Fruit fly (Drosophila melanogaster) whole organism, wandering third instar larva: Measurements from ENCODE around the gene I-t.

Source experiments
- Abd-B ChIP-seq: fragments of >200 bp; optimal IDR thresholded peaks from 2 replicates; lab custom pipeline; 2017; ENCODE audit warnings: missing biosample characterization, missing genetic modification characterization
- CG32264 ChIP-seq: fragments of 200-800 bp; sonication (Bioruptor generic); optimal IDR thresholded peaks from 2 replicates; lab custom pipeline; 2016; ENCODE audit warnings: missing biosample characterization, missing genetic modification characterization
- CG9705 ChIP-seq: fragments of 200-800 bp; sonication (Bioruptor generic); optimal IDR thresholded peaks from 2 replicates; lab custom pipeline; 2018; ENCODE audit warnings: missing biosample characterization, mild to moderate bottlenecking, missing genetic modification characterization
- Dif ChIP-seq: fragments of 200-275, 200-300 bp; sonication (Bioruptor generic); optimal IDR thresholded peaks from 2 replicates; lab custom pipeline; 2018; ENCODE audit warnings: missing biosample characterization, missing genetic modification characterization; ENCODE audit not compliant: partially characterized antibody
- HLH106 ChIP-seq: fragments of 200-800 bp; optimal IDR thresholded peaks from 3 replicates; lab custom pipeline; 2019; ENCODE audit warnings: missing biosample characterization, mild to moderate bottlenecking, missing genetic modification characterization, moderate library complexity
- Hnf4 ChIP-seq: fragments of 200-800 bp; sonication (Bioruptor generic); optimal IDR thresholded peaks from 2 replicates; lab custom pipeline; 2016; ENCODE audit warnings: missing biosample characterization, mild to moderate bottlenecking, missing genetic modification characterization
- Hr78 ChIP-seq: fragments of >200 bp; optimal IDR thresholded peaks from 2 replicates; lab custom pipeline; 2017; ENCODE audit warnings: missing biosample characterization, missing genetic modification characterization
- Hr83 ChIP-seq: fragments of 200-300 bp; sonication (Bioruptor generic); optimal IDR thresholded peaks from 2 replicates; lab custom pipeline; 2016; ENCODE audit warnings: missing biosample characterization, mild to moderate bottlenecking, missing genetic modification characterization, moderate library complexity; ENCODE audit not compliant: poor library complexity, severe bottlenecking
- Mio ChIP-seq: sonication (Bioruptor generic); optimal IDR thresholded peaks from 2 replicates; lab custom pipeline; 2016; ENCODE audit warnings: missing biosample characterization, missing genetic modification characterization
- Myc ChIP-seq: fragments of >200 bp; optimal IDR thresholded peaks from 2 replicates; lab custom pipeline; 2017
- N ChIP-seq: fragments of >200 bp; optimal IDR thresholded peaks from 2 replicates; lab custom pipeline; 2018; ENCODE audit warnings: missing biosample characterization, missing external identifiers, missing genetic modification characterization
- OdsH ChIP-seq: fragments of 200-800 bp; sonication (Bioruptor generic); optimal IDR thresholded peaks from 2 replicates; lab custom pipeline; 2016; ENCODE audit warnings: missing biosample characterization, mild to moderate bottlenecking, missing genetic modification characterization
- Rel ChIP-seq, 2 experiments: fragments of 200-800 bp; sonication (Bioruptor generic) in 1 of 2; optimal IDR thresholded peaks; 2 replicates in 1 of 2; 3 replicates in 1 of 2; lab custom pipeline; 2016 to 2019; ENCODE audit warnings: mild to moderate bottlenecking in 2 of 2, missing biosample characterization in 2 of 2, missing genetic modification characterization in 2 of 2, moderate library complexity in 1 of 2
- Sp1 ChIP-seq: fragments of 200-800 bp; sonication (Bioruptor generic); optimal IDR thresholded peaks from 3 replicates; lab custom pipeline; 2019; ENCODE audit warnings: missing biosample characterization, mild to moderate bottlenecking, missing genetic modification characterization, moderate library complexity
- Vsx2 ChIP-seq: fragments of 200-300, 225-300 bp; sonication (Bioruptor generic); optimal IDR thresholded peaks from 2 replicates; lab custom pipeline; 2018; ENCODE audit warnings: missing biosample characterization, missing genetic modification characterization; ENCODE audit not compliant: partially characterized antibody
- br ChIP-seq: fragments of 200-800 bp; sonication (Bioruptor generic); optimal IDR thresholded peaks from 2 replicates; lab custom pipeline; 2016; ENCODE audit warnings: missing biosample characterization, missing genetic modification characterization
- brk ChIP-seq: fragments of 200-800 bp; sonication (Bioruptor generic); optimal IDR thresholded peaks from 2 replicates; lab custom pipeline; 2016; ENCODE audit warnings: missing biosample characterization, mild to moderate bottlenecking, missing genetic modification characterization
- dmrt93B ChIP-seq: fragments of 200-800 bp; sonication (Bioruptor generic); optimal IDR thresholded peaks from 2 replicates; lab custom pipeline; 2018; ENCODE audit warnings: missing biosample characterization, mild to moderate bottlenecking, missing genetic modification characterization
- ey ChIP-seq: fragments of 200-800 bp; sonication (Bioruptor generic); optimal IDR thresholded peaks from 2 replicates; lab custom pipeline; 2016; ENCODE audit warnings: missing biosample characterization, missing genetic modification characterization
- foxo ChIP-seq, 2 experiments: fragments of 200-800 bp; sonication (Bioruptor generic); optimal IDR thresholded peaks; 2 replicates in 1 of 2; 3 replicates in 1 of 2; lab custom pipeline; 2016 to 2017; ENCODE audit warnings: missing biosample characterization in 2 of 2, missing genetic modification characterization in 2 of 2
- fru ChIP-seq: fragments of 200-800 bp; sonication (Bioruptor generic); optimal IDR thresholded peaks from 3 replicates; lab custom pipeline; 2016; ENCODE audit warnings: missing biosample characterization, mild to moderate bottlenecking, missing genetic modification characterization
- h ChIP-seq: fragments of 200-800 bp; sonication (Bioruptor generic); optimal IDR thresholded peaks from 3 replicates; lab custom pipeline; 2016; ENCODE audit warnings: missing biosample characterization, mild to moderate bottlenecking, missing genetic modification characterization
- pan ChIP-seq: fragments of >200 bp; optimal IDR thresholded peaks from 2 replicates; lab custom pipeline; 2017
- psq ChIP-seq: fragments of 200-800 bp; sonication (Bioruptor generic); optimal IDR thresholded peaks from 3 replicates; lab custom pipeline; 2017; ENCODE audit warnings: missing biosample characterization, mild to moderate bottlenecking, missing genetic modification characterization, moderate library complexity
- rgr ChIP-seq: fragments of 200-800 bp; sonication (Bioruptor generic); optimal IDR thresholded peaks from 3 replicates; lab custom pipeline; 2016; ENCODE audit warnings: missing biosample characterization, mild to moderate bottlenecking, missing genetic modification characterization
- sage ChIP-seq: fragments of 200-800 bp; sonication (Bioruptor generic); optimal IDR thresholded peaks from 2 replicates; lab custom pipeline; 2016; ENCODE audit warnings: missing biosample characterization, mild to moderate bottlenecking, missing genetic modification characterization
- tai ChIP-seq: sonication (Bioruptor generic); optimal IDR thresholded peaks from 2 replicates; lab custom pipeline; 2016; ENCODE audit warnings: missing biosample characterization, missing genetic modification characterization
- usp ChIP-seq: fragments of >200 bp; optimal IDR thresholded peaks from 2 replicates; lab custom pipeline; 2017; ENCODE audit warnings: missing biosample characterization, missing genetic modification characterization

The I-t gene

DNA sequence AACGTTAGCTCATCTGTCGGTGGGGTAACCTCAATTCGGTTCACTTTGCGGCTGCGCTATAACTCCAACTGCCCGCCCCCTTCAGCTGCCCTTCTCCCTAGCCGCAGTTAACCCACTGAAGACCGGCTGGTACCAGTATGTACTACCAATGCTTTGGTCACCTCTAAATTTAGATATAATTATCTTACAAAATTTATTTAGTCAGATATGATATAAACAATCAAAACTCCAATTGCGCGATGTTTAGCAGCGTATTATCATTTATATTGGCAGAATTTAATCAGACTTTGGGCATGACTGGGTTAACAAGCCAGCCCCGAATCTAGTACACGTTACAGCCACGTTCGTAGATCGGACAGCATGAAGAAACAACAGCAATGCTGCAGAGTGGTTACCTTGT is 42.1 kb upstream of the I-t start:
- TF ChIP-seq Rel (GFP tag; optimal IDR thresholded peaks at IDR 0.05; lab: Kevin White, UChicago) = no peak
- no peak for TF ChIP-seq Rel (tag; optimal IDR thresholded peaks at IDR 0.05; lab: Kevin White, UChicago)
- TF ChIP-seq Dif (GFP tag; lab: Kevin White, UChicago) = no peak
- TF ChIP-seq Hnf4 (GFP tag; lab: Kevin White, UChicago) = no peak
- no peak for TF ChIP-seq HLH106 (tag; lab: Kevin White, UChicago)
- no peak for TF ChIP-seq CG32264 (GFP tag; lab: Kevin White, UChicago)
- TF ChIP-seq foxo (GFP tag; optimal IDR thresholded peaks at IDR 0.05; lab: Kevin White, UChicago) = no peak
- TF ChIP-seq Hr78 (GFP tag; lab: Kevin White, UChicago) = no peak
- peak; percentile 0 for TF ChIP-seq fru (GFP tag; lab: Kevin White, UChicago)

DNA sequence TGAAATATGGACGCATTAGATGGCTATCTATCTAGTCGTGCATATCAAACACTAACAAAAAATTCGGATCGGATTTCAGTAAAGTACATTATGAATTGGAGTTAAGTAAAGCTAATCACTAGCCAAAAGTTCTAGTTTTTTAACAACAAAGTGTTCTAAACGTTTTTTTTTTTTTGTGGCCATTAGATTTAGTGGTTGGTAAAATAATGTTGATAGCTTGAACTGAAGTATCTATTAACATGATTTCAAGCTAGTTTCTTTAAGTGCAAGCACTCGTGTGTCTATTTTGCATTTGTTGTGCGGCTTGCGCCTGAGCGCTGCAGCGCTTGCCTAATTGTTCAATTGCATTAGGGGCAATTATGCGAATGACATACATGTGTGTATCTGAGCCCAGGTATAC is 41.2 kb upstream of the I-t start:
- TF ChIP-seq Vsx2 (GFP tag; lab: Kevin White, UChicago) = no peak
- TF ChIP-seq Hnf4 (GFP tag; lab: Kevin White, UChicago) = no peak
- TF ChIP-seq Sp1 (GFP tag; lab: Kevin White, UChicago) = no peak
- no peak for TF ChIP-seq brk (GFP tag; lab: Kevin White, UChicago)
- TF ChIP-seq pan = no peak
- TF ChIP-seq rgr (GFP tag; lab: Kevin White, UChicago) = no peak
- TF ChIP-seq ey (GFP tag; lab: Kevin White, UChicago) = no peak
- TF ChIP-seq Mio = no peak
- TF ChIP-seq CG32264 (GFP tag; lab: Kevin White, UChicago) = no peak
- TF ChIP-seq Abd-B (GFP tag; lab: Kevin White, UChicago) = no peak
- TF ChIP-seq OdsH = no peak
- TF ChIP-seq N (GFP tag; lab: Kevin White, UChicago) = no peak
- no peak for TF ChIP-seq tai
- no peak for TF ChIP-seq CG9705 (GFP tag; lab: Kevin White, UChicago)
- TF ChIP-seq HLH106 (tag; lab: Kevin White, UChicago) = no peak
- TF ChIP-seq h (GFP tag; lab: Kevin White, UChicago) = no peak
- no peak for TF ChIP-seq br
- no peak for TF ChIP-seq Rel (GFP tag; optimal IDR thresholded peaks at IDR 0.05; lab: Kevin White, UChicago)
- no peak for TF ChIP-seq Rel (tag; optimal IDR thresholded peaks at IDR 0.05; lab: Kevin White, UChicago)
- no peak for TF ChIP-seq Hr83
- TF ChIP-seq usp = no peak

DNA sequence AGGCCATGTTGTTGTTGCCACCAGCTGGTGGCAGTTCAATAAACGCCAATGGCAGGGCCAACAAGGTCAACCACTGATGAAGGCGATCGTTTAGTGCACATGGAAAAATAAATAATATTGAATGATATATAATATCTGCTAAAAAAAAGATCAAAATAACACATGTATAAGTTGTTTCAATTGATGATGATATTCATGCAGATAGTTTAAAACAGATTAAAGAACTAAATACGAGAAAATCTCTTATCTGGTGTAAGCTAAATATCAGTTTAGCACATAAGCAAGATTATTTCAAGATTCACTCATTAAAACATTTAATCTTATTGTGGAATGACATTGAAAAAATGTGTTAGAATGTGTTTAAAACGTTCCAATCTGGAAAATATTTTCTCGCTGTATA is 40.4 kb upstream of the I-t start:
- TF ChIP-seq foxo (GFP tag; optimal IDR thresholded peaks at IDR 0.05; lab: Kevin White, UChicago) (peak in 1 of 2 experiments; percentile 5), Hr78 (GFP tag; lab: Kevin White, UChicago) (no peak), OdsH (peak; percentile 19)
- TF ChIP-seq, all 38 proteins: peak for 2

DNA sequence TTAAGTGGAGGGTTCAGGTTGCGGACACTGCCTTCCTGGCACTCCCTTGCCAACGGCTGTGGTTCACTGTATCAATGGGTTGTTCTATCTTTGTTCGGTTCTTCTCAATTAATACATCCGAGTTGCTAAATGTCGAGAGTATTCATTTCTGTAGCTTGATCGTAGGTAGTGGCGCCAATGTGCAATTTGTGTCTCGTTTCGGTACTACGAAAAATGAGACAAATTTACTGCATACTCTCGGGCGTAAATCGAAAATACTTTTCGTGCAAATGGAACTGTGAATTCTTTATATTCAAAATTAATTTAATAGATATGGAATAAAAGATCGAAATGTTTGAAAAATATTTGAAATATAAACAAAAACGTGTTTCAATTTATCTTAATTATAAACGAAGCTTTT is 38.3 kb upstream of the I-t start:
- peak; percentile 89 for TF ChIP-seq Myc
- TF ChIP-seq rgr (GFP tag; lab: Kevin White, UChicago) = peak; percentile 10
- TF ChIP-seq dmrt93B (GFP tag; lab: Kevin White, UChicago) = no peak
- peak in 1 of 2 experiments; percentile 14 for TF ChIP-seq foxo (GFP tag; optimal IDR thresholded peaks at IDR 0.05; lab: Kevin White, UChicago)

DNA sequence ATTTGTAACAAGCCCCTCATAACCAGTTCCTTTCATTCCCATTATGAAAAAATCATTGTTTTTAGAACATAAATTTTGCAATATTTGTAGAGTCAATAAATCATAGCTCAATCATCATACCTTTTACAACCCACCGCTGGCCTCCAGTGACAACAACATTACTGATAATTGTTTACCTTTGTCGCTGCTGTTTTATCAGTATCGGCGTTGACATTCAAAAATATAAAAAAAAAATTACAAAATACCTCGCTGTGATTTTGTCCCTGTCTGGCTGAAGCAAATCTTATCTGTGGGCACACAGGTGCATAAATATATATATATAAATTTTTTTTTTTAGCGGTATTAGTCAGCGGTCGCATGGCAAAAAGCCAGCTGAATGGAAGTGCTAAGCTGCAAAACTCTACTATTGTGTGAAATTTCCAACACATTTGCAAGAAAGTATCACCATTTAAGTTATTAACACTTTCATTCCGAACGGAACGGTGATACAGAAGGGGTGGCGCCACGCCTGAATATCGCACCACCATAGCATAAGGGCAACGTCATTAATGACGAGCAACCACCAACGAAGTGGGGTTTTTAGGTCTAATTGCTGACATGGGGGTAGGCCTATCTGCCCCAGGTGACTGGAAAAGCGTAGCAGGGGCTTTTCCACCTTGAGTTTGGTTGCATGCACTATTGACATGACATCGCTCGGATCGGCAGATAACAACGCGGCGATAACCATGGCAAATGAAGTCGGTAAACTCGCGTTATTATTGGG is 37.7 kb upstream of the I-t start:
- TF ChIP-seq Hnf4 (GFP tag; lab: Kevin White, UChicago) (peak; percentile 21), Abd-B (GFP tag; lab: Kevin White, UChicago) (no peak), usp (no peak), psq (GFP tag; lab: Kevin White, UChicago) (no peak), Dif (GFP tag; lab: Kevin White, UChicago) (no peak), sage (GFP tag; lab: Kevin White, UChicago) (peak; percentile 21), Sp1 (GFP tag; lab: Kevin White, UChicago) (no peak), Rel (GFP tag; optimal IDR thresholded peaks at IDR 0.05; lab: Kevin White, UChicago) (peak; percentile 1), Rel (tag; optimal IDR thresholded peaks at IDR 0.05; lab: Kevin White, UChicago) (peak; percentile 50)
- TF ChIP-seq, all 38 proteins: peak for 3
